Worm (Caenorhabditis elegans): Measurements from ENCODE around the gene hlh-29.

DNA sequence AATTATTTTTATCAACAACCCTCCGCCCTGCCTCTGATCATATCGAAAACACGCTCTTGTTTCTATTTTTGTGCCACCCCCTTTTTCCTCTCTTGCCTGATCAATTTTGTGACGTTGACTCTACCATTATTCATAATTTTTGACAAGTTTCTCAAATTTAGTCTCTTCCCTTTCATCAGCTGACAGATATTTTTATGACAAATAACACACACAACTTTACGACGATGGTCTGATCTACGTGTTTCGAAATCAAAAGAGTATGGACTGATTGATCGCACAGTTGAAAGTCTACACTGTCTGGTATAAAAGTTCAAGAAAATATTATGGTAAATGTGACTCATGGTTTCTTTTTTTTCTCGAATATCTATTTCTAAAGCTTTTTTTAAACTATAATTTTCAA is 30.6 kb downstream of the hlh-29 start:
- TF ChIP-seq sox-4 (tag; optimal IDR thresholded peaks at IDR 0.05) = no peak
- no peak for TF ChIP-seq unc-55 (GFP tag; optimal IDR thresholded peaks at IDR 0.05)
- no peak for TF ChIP-seq ama-1 (optimal IDR thresholded peaks at IDR 0.05)
- no peak for TF ChIP-seq fkh-10 (GFP tag; optimal IDR thresholded peaks at IDR 0.05)
- no peak for TF ChIP-seq pqm-1 (tag; optimal IDR thresholded peaks at IDR 0.05)
- no peak for TF ChIP-seq madf-2 (tag; optimal IDR thresholded peaks at IDR 0.05)
- no peak for TF ChIP-seq rnt-1 (tag; optimal IDR thresholded peaks at IDR 0.05)
- no peak for TF ChIP-seq pha-4 (tag; optimal IDR thresholded peaks at IDR 0.05)
- TF ChIP-seq dmd-4 (tag; optimal IDR thresholded peaks at IDR 0.05; ENCODE audit: borderline replicate concordance) = no peak
- no peak for TF ChIP-seq npax-4 (tag; optimal IDR thresholded peaks at IDR 0.05)
- TF ChIP-seq K09A11.1 (tag; optimal IDR thresholded peaks at IDR 0.05; ENCODE audit: insufficient read depth) = no peak
- TF ChIP-seq pax-1 (tag; optimal IDR thresholded peaks at IDR 0.05) = no peak
- TF ChIP-seq Y22D7AL.16 (tag; optimal IDR thresholded peaks at IDR 0.05) = no peak

All from whole organism, late embryonic.